Worm (Caenorhabditis elegans) whole organism, L1 larva: ENCODE results near the gene srx-133.

Experiments used
- ama-1 ChIP-seq: fragments of 150-350 bp; optimal IDR thresholded peaks from 2 replicates; lab custom pipeline; 2014
- dpl-1 ChIP-seq, 3 experiments: fragments of 150-350 bp in 2 of 3; sonication (generic microtip) in 1 of 3; optimal IDR thresholded peaks; 2 replicates each; lab custom pipeline; 2014 to 2017; ENCODE audit warnings: missing biosample characterization in 3 of 3, missing genetic modification characterization in 3 of 3, missing genetic modification reagents in 3 of 3
- egl-27 ChIP-seq, 2 experiments: fragments of 150-350 bp in 1 of 2; sonication (generic microtip); optimal IDR thresholded peaks; 3 replicates each; lab custom pipeline; 2017 to 2018; ENCODE audit warnings: missing biosample characterization in 2 of 2, missing genetic modification characterization in 2 of 2, missing genetic modification reagents in 2 of 2
- mep-1 ChIP-seq: fragments of 150-350 bp; optimal IDR thresholded peaks from 2 replicates; lab custom pipeline; 2014; ENCODE audit warnings: missing biosample characterization, missing genetic modification characterization
- nhr-237 ChIP-seq: fragments of 150-350 bp; optimal IDR thresholded peaks from 2 replicates; lab custom pipeline; 2014; ENCODE audit warnings: missing biosample characterization, missing genetic modification characterization
- snpc-4 ChIP-seq: fragments of 150-350 bp; optimal IDR thresholded peaks from 2 replicates; lab custom pipeline; 2014; ENCODE audit warnings: missing biosample characterization, missing genetic modification characterization
- unc-62 ChIP-seq: fragments of 150-350 bp; optimal IDR thresholded peaks from 2 replicates; lab custom pipeline; 2014; ENCODE audit warnings: missing biosample characterization, missing genetic modification reagents, missing genetic modification characterization

ce11 chrV:13862505-13862904 lies 14.0 kb downstream of the srx-133 start, which contains the start of gene srx-137:
- no peak for TF ChIP-seq unc-62 (GFP tag; lab: Kevin White, UChicago)
- no peak for TF ChIP-seq egl-27 (tag; optimal IDR thresholded peaks at IDR 0.05; lab: Kevin White, UChicago)
- no peak for TF ChIP-seq dpl-1 (GFP tag; optimal IDR thresholded peaks at IDR 0.05; lab: Kevin White, UChicago)
- no peak for TF ChIP-seq mep-1 (tag; lab: Kevin White, UChicago)
- TF ChIP-seq snpc-4 (tag; lab: Kevin White, UChicago) = no peak
- TF ChIP-seq ama-1 (lab: Kevin White, UChicago) = no peak
- no peak for TF ChIP-seq nhr-237 (tag; lab: Kevin White, UChicago)
